Fruit fly (Drosophila melanogaster) whole organism, embryonic: Measurements from ENCODE around the gene ppk.

Source experiments
- Aef1 ChIP-seq: fragments of 200-800 bp; sonication (Bioruptor generic); IDR thresholded peaks from 3 replicates; pipeline ENCODE4 v1.3.6; 2022; ENCODE audit warnings: missing biosample characterization, missing genetic modification characterization
- Bdp1 ChIP-seq: fragments of 200-800 bp; sonication (Bioruptor generic); optimal IDR thresholded peaks from 3 replicates; lab custom pipeline; 2016; ENCODE audit warnings: missing biosample characterization, missing genetic modification characterization
- CG11247 ChIP-seq: fragments of 200-800 bp; sonication (Bioruptor generic); IDR thresholded peaks from 2 replicates; pipeline ENCODE4 v1.3.6; 2022; ENCODE audit warnings: missing biosample characterization, missing genetic modification characterization
- CG11560 ChIP-seq: fragments of 200-800 bp; sonication (Bioruptor generic); IDR thresholded peaks from 3 replicates; pipeline ENCODE4 v1.3.6; 2022; ENCODE audit warnings: missing biosample characterization, missing genetic modification characterization
- CG11723 ChIP-seq: fragments of 200-800 bp; sonication (Bioruptor generic); optimal IDR thresholded peaks from 2 replicates; lab custom pipeline; 2017; ENCODE audit warnings: missing biosample characterization, mild to moderate bottlenecking, missing genetic modification characterization
- CG13296 ChIP-seq: fragments of 200-800 bp; sonication (Bioruptor generic); optimal IDR thresholded peaks from 3 replicates; lab custom pipeline; 2018; ENCODE audit warnings: missing biosample characterization, mild to moderate bottlenecking, missing genetic modification characterization
- CG14965 ChIP-seq: fragments of 200-800 bp; sonication (Bioruptor generic); optimal IDR thresholded peaks from 2 replicates; lab custom pipeline; 2016; ENCODE audit warnings: missing biosample characterization, missing genetic modification characterization, borderline replicate concordance
- CG15011 ChIP-seq: fragments of 200-800 bp; sonication (Bioruptor generic); optimal IDR thresholded peaks from 3 replicates; lab custom pipeline; 2018; ENCODE audit warnings: missing biosample characterization, mild to moderate bottlenecking, missing genetic modification characterization
- CG15479 ChIP-seq: fragments of 200-800 bp; sonication (Bioruptor generic); optimal IDR thresholded peaks from 3 replicates; lab custom pipeline; 2019; ENCODE audit warnings: missing biosample characterization, mild to moderate bottlenecking, missing genetic modification characterization, moderate library complexity
- CG16813 ChIP-seq: fragments of 200-800 bp; sonication (Bioruptor generic); IDR thresholded peaks from 3 replicates; pipeline ENCODE4 v1.3.6; 2022; ENCODE audit warnings: missing biosample characterization, missing genetic modification characterization; ENCODE audit not compliant: partially characterized antibody
- CG2875 ChIP-seq: fragments of 200-800 bp; sonication (Bioruptor generic); optimal IDR thresholded peaks from 2 replicates; lab custom pipeline; 2017; ENCODE audit warnings: missing biosample characterization, mild to moderate bottlenecking, missing genetic modification characterization, missing genetic modification reagents
- CG30403 ChIP-seq: fragments of 200-800 bp; sonication (Bioruptor generic); optimal IDR thresholded peaks from 3 replicates; lab custom pipeline; 2016; ENCODE audit warnings: missing biosample characterization, missing genetic modification characterization
- CG4617 ChIP-seq: fragments of 200-800 bp; sonication (Bioruptor generic); optimal IDR thresholded peaks from 3 replicates; lab custom pipeline; 2016; ENCODE audit warnings: missing biosample characterization, missing genetic modification characterization, borderline replicate concordance
- CG4707 ChIP-seq: fragments of 200-800 bp; sonication (Bioruptor generic); optimal IDR thresholded peaks from 2 replicates; lab custom pipeline; 2018; ENCODE audit warnings: missing biosample characterization, mild to moderate bottlenecking, missing genetic modification characterization, moderate library complexity
- CG6683 ChIP-seq: fragments of 200-800 bp; sonication (Bioruptor generic); optimal IDR thresholded peaks from 2 replicates; lab custom pipeline; 2017; ENCODE audit warnings: missing biosample characterization, mild to moderate bottlenecking, missing genetic modification characterization, missing genetic modification reagents
- Doc2 ChIP-seq: fragments of 200-800 bp; sonication (Bioruptor generic); IDR thresholded peaks from 2 replicates; pipeline ENCODE4 v1.3.6; 2022; ENCODE audit warnings: missing biosample characterization, missing genetic modification characterization
- Hey ChIP-seq: fragments of 200-800 bp; sonication (Bioruptor generic); optimal IDR thresholded peaks from 3 replicates; lab custom pipeline; 2018; ENCODE audit warnings: missing biosample characterization, mild to moderate bottlenecking, missing genetic modification characterization
- Hmx ChIP-seq: fragments of 200-800 bp; sonication (Bioruptor generic); optimal IDR thresholded peaks from 2 replicates; lab custom pipeline; 2016; ENCODE audit warnings: missing biosample characterization, missing genetic modification characterization
- Hr3 ChIP-seq: fragments of 200-800 bp; sonication (Bioruptor generic); optimal IDR thresholded peaks from 3 replicates; lab custom pipeline; 2016; ENCODE audit warnings: missing biosample characterization, missing genetic modification characterization
- Lim3 ChIP-seq: fragments of 200-800 bp; sonication (Bioruptor generic); IDR thresholded peaks from 2 replicates; pipeline ENCODE4 v1.3.6; 2022; ENCODE audit warnings: missing biosample characterization, missing genetic modification characterization
- Mes4 ChIP-seq: fragments of 200-800 bp; sonication (Bioruptor generic); optimal IDR thresholded peaks from 2 replicates; lab custom pipeline; 2016; ENCODE audit warnings: missing biosample characterization, missing genetic modification characterization
- Neu2 ChIP-seq: fragments of 200-800 bp; sonication (Bioruptor generic); optimal IDR thresholded peaks from 3 replicates; lab custom pipeline; 2016; ENCODE audit warnings: missing biosample characterization, missing genetic modification characterization, borderline replicate concordance
- Nf-YC ChIP-seq: fragments of 200-800 bp; optimal IDR thresholded peaks from 3 replicates; lab custom pipeline; 2019; ENCODE audit warnings: missing biosample characterization, mild to moderate bottlenecking, missing genetic modification characterization, moderate library complexity
- Spps ChIP-seq: fragments of 200-800 bp; sonication (Bioruptor generic); optimal IDR thresholded peaks from 2 replicates; lab custom pipeline; 2018; ENCODE audit warnings: missing biosample characterization, mild to moderate bottlenecking, missing genetic modification characterization
- Stat92E ChIP-seq, 3 experiments: fragments of >200 bp in 2 of 3; fragments of 200-800 bp in 1 of 3; sonication (Bioruptor generic) in 1 of 3; optimal IDR thresholded peaks; 2 replicates each; lab custom pipeline; 2017 to 2019; ENCODE audit warnings: missing biosample characterization in 3 of 3, missing genetic modification characterization in 3 of 3, mild to moderate bottlenecking in 1 of 3, moderate library complexity in 1 of 3
- TFAM ChIP-seq: fragments of 200-800 bp; sonication (Bioruptor generic); optimal IDR thresholded peaks from 2 replicates; lab custom pipeline; 2017; ENCODE audit warnings: missing biosample characterization, missing genetic modification characterization, inconsistent platforms
- Tbp ChIP-seq: fragments of >200 bp; optimal IDR thresholded peaks from 2 replicates; lab custom pipeline; 2018; ENCODE audit warnings: missing biosample characterization, missing genetic modification characterization
- YL-1 ChIP-seq: fragments of 200-800 bp; sonication (Bioruptor generic); optimal IDR thresholded peaks from 3 replicates; lab custom pipeline; 2017; ENCODE audit warnings: missing biosample characterization, mild to moderate bottlenecking, missing genetic modification characterization
- crc ChIP-seq: fragments of 200-800 bp; sonication (Bioruptor generic); optimal IDR thresholded peaks from 2 replicates; lab custom pipeline; 2016; ENCODE audit warnings: missing biosample characterization, missing genetic modification characterization
- dati ChIP-seq: fragments of 200-800 bp; sonication (Bioruptor generic); IDR thresholded peaks from 2 replicates; pipeline ENCODE4 v1.3.6; 2022; ENCODE audit warnings: missing biosample characterization, missing genetic modification characterization
- dpn ChIP-seq, 2 experiments: fragments of 200-800 bp; sonication (Bioruptor generic); optimal IDR thresholded peaks; 3 replicates each; lab custom pipeline; 2016; ENCODE audit warnings: missing biosample characterization in 2 of 2, missing genetic modification characterization in 2 of 2
- exex ChIP-seq: fragments of 200-800 bp; sonication (Bioruptor generic); optimal IDR thresholded peaks from 4 replicates; lab custom pipeline; 2018; ENCODE audit warnings: missing biosample characterization, mild to moderate bottlenecking, missing genetic modification characterization, moderate library complexity
- gce ChIP-seq: fragments of 200-800 bp; sonication (Bioruptor generic); IDR thresholded peaks from 3 replicates; pipeline ENCODE4 v1.3.6; 2022; ENCODE audit warnings: missing biosample characterization, missing genetic modification characterization
- gem ChIP-seq: fragments of 200-800 bp; sonication (Bioruptor generic); optimal IDR thresholded peaks from 2 replicates; lab custom pipeline; 2019; ENCODE audit warnings: missing biosample characterization, mild to moderate bottlenecking, missing genetic modification characterization, moderate library complexity
- grn ChIP-seq: fragments of 200-800 bp; sonication (Bioruptor generic); optimal IDR thresholded peaks from 3 replicates; lab custom pipeline; 2017; ENCODE audit warnings: missing biosample characterization, missing genetic modification characterization
- gsb ChIP-seq: fragments of 200-800 bp; sonication (Bioruptor generic); IDR thresholded peaks from 2 replicates; pipeline ENCODE4 v1.3.6; 2022; ENCODE audit warnings: missing biosample characterization, missing genetic modification characterization
- h ChIP-seq: fragments of >200 bp; optimal IDR thresholded peaks from 2 replicates; lab custom pipeline; 2017
- insv ChIP-seq, 2 experiments: fragments of 200-800 bp; sonication (Bioruptor generic); optimal IDR thresholded peaks; 3 replicates each; lab custom pipeline; 2016 to 2018; ENCODE audit warnings: missing biosample characterization in 2 of 2, missing genetic modification characterization in 2 of 2
- jigr1 ChIP-seq: fragments of 200-800 bp; sonication (Bioruptor generic); IDR thresholded peaks from 3 replicates; pipeline ENCODE4 v1.3.6; 2022; ENCODE audit warnings: missing biosample characterization, missing genetic modification characterization
- mirr ChIP-seq: fragments of 200-800 bp; sonication (Bioruptor generic); optimal IDR thresholded peaks from 3 replicates; lab custom pipeline; 2018; ENCODE audit warnings: missing biosample characterization, mild to moderate bottlenecking, missing genetic modification characterization
- org-1 ChIP-seq: fragments of 200-800 bp; sonication (Bioruptor generic); optimal IDR thresholded peaks from 2 replicates; lab custom pipeline; 2017; ENCODE audit warnings: missing biosample characterization, missing genetic modification characterization
- pros ChIP-seq: fragments of 200-800 bp; sonication (Bioruptor generic); optimal IDR thresholded peaks from 3 replicates; lab custom pipeline; 2019; ENCODE audit warnings: missing biosample characterization, mild to moderate bottlenecking, missing genetic modification characterization, moderate library complexity
- row ChIP-seq: fragments of 200-800 bp; sonication (Bioruptor generic); IDR thresholded peaks from 3 replicates; pipeline ENCODE4 v1.3.6; 2022; ENCODE audit warnings: missing biosample characterization, missing genetic modification characterization
- slbo ChIP-seq: fragments of 200-800 bp; sonication (Bioruptor generic); IDR thresholded peaks from 2 replicates; pipeline ENCODE4 v1.3.6; 2022; ENCODE audit warnings: missing biosample characterization, missing genetic modification characterization
- ssp ChIP-seq: fragments of 200-800 bp; sonication (Bioruptor generic); IDR thresholded peaks from 2 replicates; pipeline ENCODE4 v1.3.6; 2022; ENCODE audit warnings: missing biosample characterization, missing genetic modification characterization
- tgo ChIP-seq: fragments of 200-800 bp; sonication (Bioruptor generic); IDR thresholded peaks from 3 replicates; pipeline ENCODE4 v1.3.6; 2022; ENCODE audit warnings: missing biosample characterization, missing genetic modification characterization
- tin ChIP-seq: fragments of 200-800 bp; sonication (Bioruptor generic); optimal IDR thresholded peaks from 3 replicates; lab custom pipeline; 2016; ENCODE audit warnings: missing biosample characterization, missing genetic modification characterization
- twi ChIP-seq: fragments of 200-800 bp; optimal IDR thresholded peaks from 2 replicates; lab custom pipeline; 2019; ENCODE audit warnings: missing biosample characterization, mild to moderate bottlenecking, missing genetic modification characterization, moderate library complexity
- unc-4 ChIP-seq: fragments of 200-800 bp; sonication (Bioruptor generic); IDR thresholded peaks from 2 replicates; pipeline ENCODE4 v1.3.6; 2022; ENCODE audit warnings: missing biosample characterization, missing genetic modification characterization; ENCODE audit not compliant: partially characterized antibody
- wdn ChIP-seq: fragments of 200-800 bp; sonication (Bioruptor generic); IDR thresholded peaks from 2 replicates; pipeline ENCODE4 v1.3.6; 2022; ENCODE audit warnings: missing biosample characterization, missing genetic modification characterization

Gene ppk

DNA sequence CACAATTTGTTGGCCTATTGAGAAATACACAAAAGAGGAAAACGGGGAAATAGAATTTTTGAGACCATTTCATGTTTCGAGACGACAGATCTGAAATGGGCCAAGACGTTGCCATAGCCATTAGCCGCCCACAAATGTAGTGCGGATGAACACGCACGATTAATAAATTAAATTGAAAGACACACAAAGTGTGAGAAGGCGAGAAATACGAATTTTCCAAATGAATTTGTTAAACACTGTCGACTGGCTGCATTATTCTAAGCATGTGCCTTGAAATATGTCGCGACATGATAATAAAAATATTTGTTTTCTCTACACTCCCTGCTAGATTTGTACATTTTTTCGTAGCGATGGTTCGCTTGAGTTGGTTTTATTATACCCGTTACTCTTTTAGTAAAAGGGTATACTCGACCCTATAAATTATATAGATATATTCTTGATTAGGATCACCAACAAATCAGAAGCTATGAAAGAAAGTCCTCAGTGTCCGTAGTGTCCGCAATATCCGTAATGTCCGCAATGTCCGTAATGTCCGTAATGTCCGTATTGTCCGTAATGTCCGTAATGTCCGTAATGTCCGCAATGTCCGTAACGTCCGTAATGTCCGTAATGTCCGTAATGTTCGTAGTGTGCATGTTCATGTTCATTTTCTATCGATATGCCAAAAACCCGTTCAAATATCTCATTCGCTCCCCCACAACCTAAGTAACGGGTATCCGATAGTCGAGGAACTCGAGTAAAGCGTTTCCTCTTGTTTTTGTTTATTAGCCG is 4.3 kb downstream of the ppk start (continued):
- peak; percentile 30; the same call in 1 of the 2 replicates for TF ChIP-seq slbo
- no peak for TF ChIP-seq gce (GFP tag; lab: Robert Waterston, UW)
- peak; percentile 61 for TF ChIP-seq row (GFP tag; lab: Robert Waterston, UW)
- no peak for TF ChIP-seq Doc2 (GFP tag; lab: Robert Waterston, UW)
- no peak for TF ChIP-seq CG2875 (GFP tag; lab: Kevin White, UChicago)
- TF ChIP-seq pros = no peak
- TF ChIP-seq TFAM (GFP tag; lab: Kevin White, UChicago) = no peak
- no peak for TF ChIP-seq insv (GFP tag; optimal IDR thresholded peaks at IDR 0.05; lab: Kevin White, UChicago)
- no peak for TF ChIP-seq YL-1 (GFP tag; lab: Kevin White, UChicago)
- peak; percentile 29; the same call in 1 of the 3 replicates for TF ChIP-seq Aef1 (GFP tag; lab: Robert Waterston, UW)
- no peak for TF ChIP-seq CG11560
- TF ChIP-seq CG11247 (GFP tag; lab: Robert Waterston, UW) = no peak
- TF ChIP-seq unc-4 = no peak
- TF ChIP-seq ssp = peak; percentile 25; the same call in 1 of the 2 replicates
- TF ChIP-seq grn (GFP tag; lab: Kevin White, UChicago) = no peak
- no peak for TF ChIP-seq CG16813 (GFP tag; lab: Robert Waterston, UW)
- TF ChIP-seq CG15011 (GFP tag; lab: Kevin White, UChicago) = peak; percentile 40
- no peak for TF ChIP-seq Hey (tag; lab: Kevin White, UChicago)
- TF ChIP-seq CG13296 (GFP tag; lab: Kevin White, UChicago) = no peak
- no peak for TF ChIP-seq Tbp
- TF ChIP-seq Stat92E (GFP tag; optimal IDR thresholded peaks at IDR 0.05; lab: Kevin White, UChicago) = no peak
- TF ChIP-seq Spps = no peak
- TF ChIP-seq wdn (GFP tag; lab: Robert Waterston, UW) = no peak
- no peak for TF ChIP-seq exex (tag; lab: Kevin White, UChicago)
- TF ChIP-seq twi (tag; lab: Kevin White, UChicago) = no peak
- TF ChIP-seq org-1 = peak; percentile 6
- TF ChIP-seq mirr (GFP tag; lab: Kevin White, UChicago) = no peak
- peak; percentile 11 for TF ChIP-seq CG11723 (GFP tag; lab: Kevin White, UChicago)
- no peak for TF ChIP-seq Neu2 (GFP tag; lab: Kevin White, UChicago)
- TF ChIP-seq Hmx (GFP tag; lab: Kevin White, UChicago) = no peak
- TF ChIP-seq Nf-YC (tag; lab: Kevin White, UChicago) = peak; percentile 7
- TF ChIP-seq CG6683 (GFP tag; lab: Kevin White, UChicago) = no peak
- no peak for TF ChIP-seq h (lab: Kevin White, UChicago)
- no peak for TF ChIP-seq CG4707 (GFP tag; lab: Kevin White, UChicago)
- TF ChIP-seq Hr3 = no peak
- peak; percentile 17 to 19 for TF ChIP-seq dpn (GFP tag; optimal IDR thresholded peaks at IDR 0.05; lab: Kevin White, UChicago)
- no peak for TF ChIP-seq crc (GFP tag; lab: Kevin White, UChicago)
- no peak for TF ChIP-seq Lim3 (GFP tag; lab: Robert Waterston, UW)
- peak; percentile 19 for TF ChIP-seq Mes4
- TF ChIP-seq Bdp1 (GFP tag; lab: Kevin White, UChicago) = no peak
- peak; percentile 64 for TF ChIP-seq CG30403 (GFP tag; lab: Kevin White, UChicago)
- TF ChIP-seq CG4617 (GFP tag; lab: Kevin White, UChicago) = no peak
- TF ChIP-seq tin (GFP tag; lab: Kevin White, UChicago) = peak; percentile 16
- TF ChIP-seq gsb (GFP tag; lab: Robert Waterston, UW) = no peak
- TF ChIP-seq CG14965 = no peak
- TF ChIP-seq jigr1 (GFP tag; lab: Robert Waterston, UW) = 0 out of 3 replicates have a peak, but pooled peaks have one; percentile 21
- 0 out of 3 replicates have a peak, but pooled peaks have one; percentile 13 for TF ChIP-seq tgo (GFP tag; lab: Robert Waterston, UW)
- no peak for TF ChIP-seq dati (GFP tag; lab: Robert Waterston, UW)
- no peak for TF ChIP-seq CG15479 (GFP tag; lab: Kevin White, UChicago)
- peak; percentile 35 for TF ChIP-seq gem (tag; lab: Kevin White, UChicago)
